Worm (Caenorhabditis elegans) whole organism, L2 larva: ENCODE data around the gene nhr-280.
A peak's percentile ranks its signal among the peaks of the same experiment; 100 is the strongest.

Source experiments
- aly-2 ChIP-seq: fragments of 150-350 bp; optimal IDR thresholded peaks from 2 replicates; lab custom pipeline; 2014; ENCODE audit warnings: missing biosample characterization, missing genetic modification characterization
- lin-13 ChIP-seq: fragments of 150-350 bp; optimal IDR thresholded peaks from 2 replicates; lab custom pipeline; 2014; ENCODE audit warnings: missing biosample characterization, missing genetic modification reagents, missing genetic modification characterization
- nhr-23 ChIP-seq: fragments of 150-350 bp; optimal IDR thresholded peaks from 2 replicates; lab custom pipeline; 2014; ENCODE audit warnings: missing biosample characterization, missing genetic modification reagents, missing genetic modification characterization
- nhr-77 ChIP-seq: fragments of 150-350 bp; optimal IDR thresholded peaks from 2 replicates; lab custom pipeline; 2014; ENCODE audit warnings: missing biosample characterization, missing genetic modification characterization
- unc-62 ChIP-seq: fragments of 150-350 bp; optimal IDR thresholded peaks from 2 replicates; lab custom pipeline; 2014; ENCODE audit warnings: missing biosample characterization, missing genetic modification reagents, missing genetic modification characterization

DNA sequence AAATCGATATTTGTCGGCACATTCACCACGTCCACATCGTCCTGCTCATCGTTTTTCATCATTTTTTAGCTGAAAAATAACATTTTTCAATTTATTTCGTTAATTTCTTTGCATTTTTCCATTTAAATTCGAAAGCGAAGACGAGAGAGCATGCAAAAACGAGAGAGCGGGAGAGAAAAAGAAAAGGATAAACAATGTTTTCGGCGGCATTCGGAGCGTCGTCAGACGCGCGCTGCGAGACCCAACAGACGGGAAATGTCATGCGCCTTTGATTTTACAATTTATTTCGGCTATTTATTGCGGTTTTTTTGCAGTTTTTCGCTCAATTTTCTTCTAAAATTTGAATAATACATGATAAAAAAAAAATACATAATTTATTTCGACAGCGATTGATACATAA lies 44.2 kb downstream of the nhr-280 start, which contains the start of gene attf-3:
- TF ChIP-seq lin-13 (GFP tag; lab: Kevin White, UChicago) (peak; percentile 78), nhr-77 (tag; lab: Kevin White, UChicago) (no peak), nhr-23 (tag; lab: Kevin White, UChicago) (no peak), unc-62 (no peak), aly-2 (tag; lab: Kevin White, UChicago) (no peak)
